Worm (Caenorhabditis elegans): Measurements from ENCODE around the gene nhr-27.

- no peak for TF ChIP-seq him-1 (tag; optimal IDR thresholded peaks at IDR 0.05)
- TF ChIP-seq W03F9.2 (tag; optimal IDR thresholded peaks at IDR 0.05): no peak
- TF ChIP-seq dao-5 (tag; optimal IDR thresholded peaks at IDR 0.05): no peak
Observed at ce11 chrX:12671638-12672290, 136.4 kb downstream of the nhr-27 start.
